Fruit fly (Drosophila melanogaster) whole organism, embryonic: ENCODE results near the gene CG13297.

Experiments used
- Antp ChIP-seq: fragments of 200-800 bp; sonication (Bioruptor generic); optimal IDR thresholded peaks from 3 replicates; lab custom pipeline; 2016; ENCODE audit warnings: missing biosample characterization, missing genetic modification characterization
- B-H2 ChIP-seq: fragments of 200-800 bp; sonication (Bioruptor generic); optimal IDR thresholded peaks from 2 replicates; lab custom pipeline; 2018; ENCODE audit warnings: missing biosample characterization, mild to moderate bottlenecking, missing genetic modification characterization
- CG10431 ChIP-seq: fragments of 200-800 bp; sonication (Bioruptor generic); optimal IDR thresholded peaks from 3 replicates; lab custom pipeline; 2018; ENCODE audit warnings: missing biosample characterization, mild to moderate bottlenecking, missing genetic modification characterization
- CG10979 ChIP-seq: fragments of 200-800 bp; sonication (Bioruptor generic); optimal IDR thresholded peaks from 2 replicates; lab custom pipeline; 2018; ENCODE audit warnings: missing biosample characterization, mild to moderate bottlenecking, missing genetic modification characterization, moderate library complexity
- CG11723 ChIP-seq: fragments of 200-800 bp; sonication (Bioruptor generic); optimal IDR thresholded peaks from 2 replicates; lab custom pipeline; 2017; ENCODE audit warnings: missing biosample characterization, mild to moderate bottlenecking, missing genetic modification characterization
- CG12104 ChIP-seq: fragments of 200-800 bp; sonication (Bioruptor generic); optimal IDR thresholded peaks from 3 replicates; lab custom pipeline; 2016; ENCODE audit warnings: missing biosample characterization, missing genetic modification characterization
- CG12744 ChIP-seq: fragments of 200-800 bp; sonication (Bioruptor generic); optimal IDR thresholded peaks from 2 replicates; lab custom pipeline; 2016; ENCODE audit warnings: missing biosample characterization, missing genetic modification characterization
- CG12942 ChIP-seq: fragments of 200-800 bp; sonication (Bioruptor generic); optimal IDR thresholded peaks from 3 replicates; lab custom pipeline; 2016; ENCODE audit warnings: missing biosample characterization, missing genetic modification characterization
- CG13424 ChIP-seq: fragments of 200-800 bp; sonication (Bioruptor generic); optimal IDR thresholded peaks from 2 replicates; lab custom pipeline; 2019; ENCODE audit warnings: missing biosample characterization, mild to moderate bottlenecking, missing genetic modification characterization, moderate library complexity
- CG13894 ChIP-seq: fragments of 200-800 bp; sonication (Bioruptor generic); optimal IDR thresholded peaks from 3 replicates; lab custom pipeline; 2018; ENCODE audit warnings: missing biosample characterization, mild to moderate bottlenecking, missing genetic modification characterization, moderate library complexity
- CG14667 ChIP-seq: fragments of 200-800 bp; sonication (Bioruptor generic); IDR thresholded peaks from 2 replicates; pipeline ENCODE4 v1.3.6; 2022; ENCODE audit warnings: missing biosample characterization, missing genetic modification characterization
- CG14860 ChIP-seq: fragments of 200-800 bp; sonication (Bioruptor generic); IDR thresholded peaks from 3 replicates; pipeline ENCODE4 v1.3.6; 2022; ENCODE audit warnings: missing biosample characterization, missing genetic modification characterization; ENCODE audit not compliant: partially characterized antibody
- CG15011 ChIP-seq: fragments of 200-800 bp; sonication (Bioruptor generic); optimal IDR thresholded peaks from 3 replicates; lab custom pipeline; 2018; ENCODE audit warnings: missing biosample characterization, mild to moderate bottlenecking, missing genetic modification characterization
- CG1602 ChIP-seq: fragments of 200-800 bp; sonication (Bioruptor generic); optimal IDR thresholded peaks from 3 replicates; lab custom pipeline; 2016; ENCODE audit warnings: missing biosample characterization, missing genetic modification characterization
- CG16779 ChIP-seq: fragments of 200-800 bp; sonication (Bioruptor generic); IDR thresholded peaks from 2 replicates; pipeline ENCODE4 v1.3.6; 2022; ENCODE audit warnings: missing biosample characterization, missing genetic modification characterization
- CG16813 ChIP-seq: fragments of 200-800 bp; sonication (Bioruptor generic); IDR thresholded peaks from 3 replicates; pipeline ENCODE4 v1.3.6; 2022; ENCODE audit warnings: missing biosample characterization, missing genetic modification characterization; ENCODE audit not compliant: partially characterized antibody
- CG16815 ChIP-seq: fragments of 200-800 bp; sonication (Bioruptor generic); optimal IDR thresholded peaks from 3 replicates; lab custom pipeline; 2017; ENCODE audit warnings: missing biosample characterization, mild to moderate bottlenecking, missing genetic modification characterization
- CG18619 ChIP-seq: fragments of 200-800 bp; sonication (Bioruptor generic); optimal IDR thresholded peaks from 3 replicates; lab custom pipeline; 2017; ENCODE audit warnings: missing biosample characterization, mild to moderate bottlenecking, missing genetic modification characterization
- CG4707 ChIP-seq: fragments of 200-800 bp; sonication (Bioruptor generic); optimal IDR thresholded peaks from 2 replicates; lab custom pipeline; 2018; ENCODE audit warnings: missing biosample characterization, mild to moderate bottlenecking, missing genetic modification characterization, moderate library complexity
- CG5953 ChIP-seq: fragments of 200-800 bp; sonication (Bioruptor generic); IDR thresholded peaks from 2 replicates; pipeline ENCODE4 v1.3.6; 2022; ENCODE audit warnings: missing biosample characterization, missing genetic modification characterization
- CG7745 ChIP-seq: fragments of 200-800 bp; sonication (Bioruptor generic); optimal IDR thresholded peaks from 2 replicates; lab custom pipeline; 2018; ENCODE audit warnings: missing biosample characterization, mild to moderate bottlenecking, missing genetic modification characterization, moderate library complexity
- CG8281 ChIP-seq: fragments of 200-800 bp; sonication (Bioruptor generic); optimal IDR thresholded peaks from 2 replicates; lab custom pipeline; 2018; ENCODE audit warnings: missing biosample characterization, mild to moderate bottlenecking, missing genetic modification characterization, moderate library complexity
- CrebB ChIP-seq: fragments of 200-800 bp; sonication (Bioruptor generic); optimal IDR thresholded peaks from 3 replicates; lab custom pipeline; 2018; ENCODE audit warnings: missing biosample characterization, mild to moderate bottlenecking, missing genetic modification characterization
- E2f2 ChIP-seq: fragments of 200-800 bp; sonication (Bioruptor generic); IDR thresholded peaks from 2 replicates; pipeline ENCODE4 v1.3.6; 2022; ENCODE audit warnings: missing biosample characterization, missing genetic modification characterization
- H2.0 ChIP-seq: fragments of 200-800 bp; sonication (Bioruptor generic); IDR thresholded peaks from 2 replicates; pipeline ENCODE4 v1.3.6; 2022; ENCODE audit warnings: missing biosample characterization, missing genetic modification characterization
- HHEX ChIP-seq: fragments of 200-800 bp; sonication (Bioruptor generic); optimal IDR thresholded peaks from 3 replicates; lab custom pipeline; 2017; ENCODE audit warnings: missing biosample characterization, mild to moderate bottlenecking, missing genetic modification characterization, missing genetic modification reagents
- Kr ChIP-seq: fragments of 200-800 bp; sonication (Bioruptor generic); optimal IDR thresholded peaks from 2 replicates; lab custom pipeline; 2017; ENCODE audit warnings: missing biosample characterization, mild to moderate bottlenecking, missing genetic modification characterization
- Mrtf ChIP-seq: fragments of 200-800 bp; sonication (Bioruptor generic); IDR thresholded peaks from 3 replicates; pipeline ENCODE4 v1.3.6; 2022; ENCODE audit warnings: missing biosample characterization, missing genetic modification characterization
- Poxn ChIP-seq: fragments of 200-800 bp; sonication (Bioruptor generic); IDR thresholded peaks from 2 replicates; pipeline ENCODE4 v1.3.6; 2022; ENCODE audit warnings: missing biosample characterization, missing genetic modification characterization
- al ChIP-seq: fragments of 200-800 bp; sonication (Bioruptor generic); IDR thresholded peaks from 2 replicates; pipeline ENCODE4 v1.3.6; 2022; ENCODE audit warnings: missing biosample characterization, missing genetic modification characterization
- ara ChIP-seq: fragments of 200-800 bp; sonication (Bioruptor generic); IDR thresholded peaks from 2 replicates; pipeline ENCODE4 v1.3.6; 2022; ENCODE audit warnings: missing biosample characterization, missing genetic modification characterization
- btn ChIP-seq: fragments of 200-800 bp; sonication (Bioruptor generic); optimal IDR thresholded peaks from 2 replicates; lab custom pipeline; 2016; ENCODE audit warnings: missing biosample characterization, missing genetic modification characterization
- cato ChIP-seq: fragments of 200-800 bp; sonication (Bioruptor generic); optimal IDR thresholded peaks from 2 replicates; lab custom pipeline; 2016; ENCODE audit warnings: missing biosample characterization, missing genetic modification characterization, borderline replicate concordance
- dmrt11E ChIP-seq: fragments of 200-800 bp; sonication (Bioruptor generic); optimal IDR thresholded peaks from 3 replicates; lab custom pipeline; 2018; ENCODE audit warnings: missing biosample characterization, mild to moderate bottlenecking, missing genetic modification characterization, moderate library complexity
- h ChIP-seq: fragments of >200 bp; optimal IDR thresholded peaks from 2 replicates; lab custom pipeline; 2017
- kah ChIP-seq: fragments of 200-800 bp; sonication (Bioruptor generic); optimal IDR thresholded peaks from 2 replicates; lab custom pipeline; 2018; ENCODE audit warnings: missing biosample characterization, mild to moderate bottlenecking, missing genetic modification characterization
- klu ChIP-seq: fragments of 200-800 bp; sonication (Bioruptor generic); IDR thresholded peaks from 2 replicates; pipeline ENCODE4 v1.3.6; 2022; ENCODE audit warnings: missing biosample characterization, missing genetic modification characterization
- kni ChIP-seq: fragments of 200-800 bp; sonication (Bioruptor generic); optimal IDR thresholded peaks from 3 replicates; lab custom pipeline; 2017; ENCODE audit warnings: mild to moderate bottlenecking, missing biosample characterization, missing genetic modification reagents, missing genetic modification characterization
- lbe ChIP-seq: fragments of 200-800 bp; sonication (Bioruptor generic); optimal IDR thresholded peaks from 2 replicates; lab custom pipeline; 2016; ENCODE audit warnings: missing biosample characterization, mild to moderate bottlenecking, missing genetic modification characterization
- maf-S ChIP-seq: fragments of 200-800 bp; sonication (Bioruptor generic); optimal IDR thresholded peaks from 2 replicates; lab custom pipeline; 2016; ENCODE audit warnings: missing biosample characterization, missing genetic modification characterization
- mld ChIP-seq: fragments of 200-800 bp; sonication (Bioruptor generic); IDR thresholded peaks from 3 replicates; pipeline ENCODE4 v1.3.6; 2022; ENCODE audit warnings: missing biosample characterization, missing genetic modification characterization; ENCODE audit not compliant: partially characterized antibody
- nmo ChIP-seq: fragments of 200-800 bp; sonication (Bioruptor generic); optimal IDR thresholded peaks from 2 replicates; lab custom pipeline; 2018; ENCODE audit warnings: missing biosample characterization, mild to moderate bottlenecking, missing genetic modification characterization, moderate library complexity
- phol ChIP-seq: fragments of 200-800 bp; sonication (Bioruptor generic); optimal IDR thresholded peaks from 3 replicates; lab custom pipeline; 2018; ENCODE audit warnings: missing biosample characterization, mild to moderate bottlenecking, missing genetic modification characterization, moderate library complexity
- pita ChIP-seq: fragments of 200-800 bp; sonication (Bioruptor generic); optimal IDR thresholded peaks from 2 replicates; lab custom pipeline; 2017; ENCODE audit warnings: missing biosample characterization, mild to moderate bottlenecking, missing genetic modification characterization
- pnt ChIP-seq: fragments of 200-800 bp; sonication (Bioruptor generic); optimal IDR thresholded peaks from 3 replicates; lab custom pipeline; 2016; ENCODE audit warnings: missing biosample characterization, missing genetic modification characterization
- psq ChIP-seq: fragments of 200-800 bp; sonication (Bioruptor generic); optimal IDR thresholded peaks from 2 replicates; lab custom pipeline; 2017; ENCODE audit warnings: missing biosample characterization, missing genetic modification characterization
- repo ChIP-seq: fragments of 200-800 bp; sonication (Bioruptor generic); optimal IDR thresholded peaks from 2 replicates; lab custom pipeline; 2016; ENCODE audit warnings: missing biosample characterization, missing genetic modification characterization
- sr ChIP-seq: fragments of 200-800 bp; sonication (Bioruptor generic); IDR thresholded peaks from 3 replicates; pipeline ENCODE4 v1.3.6; 2022; ENCODE audit warnings: missing biosample characterization, missing genetic modification characterization
- ssp ChIP-seq: fragments of 200-800 bp; sonication (Bioruptor generic); IDR thresholded peaks from 2 replicates; pipeline ENCODE4 v1.3.6; 2022; ENCODE audit warnings: missing biosample characterization, missing genetic modification characterization
- vvl ChIP-seq: fragments of 200-800 bp; sonication (Bioruptor generic); IDR thresholded peaks from 2 replicates; pipeline ENCODE4 v1.3.6; 2022; ENCODE audit warnings: missing biosample characterization, missing genetic modification characterization
- wek ChIP-seq: fragments of 200-800 bp; sonication (Bioruptor generic); optimal IDR thresholded peaks from 3 replicates; lab custom pipeline; 2018; ENCODE audit warnings: missing biosample characterization, mild to moderate bottlenecking, missing genetic modification characterization, moderate library complexity

Gene CG13297

DNA sequence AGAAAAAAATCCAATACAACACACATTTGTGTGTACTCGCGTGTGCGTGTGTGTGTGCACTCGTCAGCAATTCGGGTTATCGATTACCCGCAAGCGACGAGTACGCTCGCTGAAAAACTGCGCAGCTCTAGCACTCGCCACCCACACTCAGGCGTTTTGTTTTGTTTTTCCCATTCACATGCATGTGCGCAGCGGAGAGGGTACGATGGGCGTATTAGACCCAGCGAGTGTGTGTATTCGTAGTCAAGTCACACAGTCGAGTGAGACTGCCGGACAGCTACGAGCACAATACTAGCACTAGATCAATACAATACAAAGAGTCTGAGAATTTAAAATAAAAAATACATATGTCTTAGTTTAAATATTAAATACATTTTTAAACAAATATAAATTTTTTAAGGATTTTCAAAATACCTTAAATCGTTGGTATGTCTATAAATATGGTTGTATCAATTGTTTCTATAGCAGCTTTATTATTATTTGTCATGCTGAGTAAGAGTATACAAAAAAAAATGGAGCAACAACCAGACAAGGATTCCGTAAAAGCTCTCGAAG, 27.8 kb upstream of the CG13297 start, which contains the start of the genes D19B and CG43293 (continued):
- TF ChIP-seq sr (GFP tag; lab: Robert Waterston, UW) (peak; percentile 61), CG5953 (peak; percentile 87), klu (GFP tag; lab: Robert Waterston, UW) (peak; percentile 92), mld (no peak), CG13424 (peak; percentile 87), pita (GFP tag; lab: Kevin White, UChicago) (no peak), CG14860 (GFP tag; lab: Robert Waterston, UW) (no peak), CG18619 (GFP tag; lab: Kevin White, UChicago) (peak; percentile 87), CG1602 (peak; percentile 88), CG12942 (GFP tag; lab: Kevin White, UChicago) (peak; percentile 91), CG12744 (GFP tag; lab: Kevin White, UChicago) (peak; percentile 78), CG16779 (GFP tag; lab: Robert Waterston, UW) (peak; percentile 89), Poxn (GFP tag; lab: Robert Waterston, UW) (peak; percentile 73), CG4707 (GFP tag; lab: Kevin White, UChicago) (peak; percentile 91), CG16815 (GFP tag; lab: Kevin White, UChicago) (peak; percentile 74), kah (GFP tag; lab: Kevin White, UChicago) (peak; percentile 63), maf-S (GFP tag; lab: Kevin White, UChicago) (peak; percentile 78), btn (GFP tag; lab: Kevin White, UChicago) (peak; percentile 67), ara (GFP tag; lab: Robert Waterston, UW) (peak; percentile 88), h (lab: Kevin White, UChicago) (no peak), CG16813 (GFP tag; lab: Robert Waterston, UW) (peak; percentile 50; the same call in 2 of the 3 replicates), ssp (peak; percentile 60), CG12104 (peak; percentile 74), HHEX (peak; percentile 84), Kr (GFP tag; lab: Kevin White, UChicago) (no peak), lbe (peak; percentile 78), CG10431 (GFP tag; lab: Kevin White, UChicago) (peak; percentile 56), wek (GFP tag; lab: Kevin White, UChicago) (peak; percentile 52), dmrt11E (tag; lab: Kevin White, UChicago) (peak; percentile 78), pnt (peak; percentile 83), CG8281 (tag; lab: Kevin White, UChicago) (peak; percentile 61), vvl (peak; percentile 93), nmo (GFP tag; lab: Kevin White, UChicago) (peak; percentile 78), CG15011 (GFP tag; lab: Kevin White, UChicago) (no peak), phol (tag; lab: Kevin White, UChicago) (peak; percentile 81), E2f2 (GFP tag; lab: Robert Waterston, UW) (peak; percentile 69), cato (GFP tag; lab: Kevin White, UChicago) (peak; percentile 80), H2.0 (peak; percentile 93), CG13894 (tag; lab: Kevin White, UChicago) (peak; percentile 84), al (peak; percentile 83), psq (peak; percentile 81), B-H2 (GFP tag; lab: Kevin White, UChicago) (peak; percentile 87), repo (GFP tag; lab: Kevin White, UChicago) (peak; percentile 79), CrebB (peak; percentile 81), CG10979 (tag; lab: Kevin White, UChicago) (peak; percentile 86), CG11723 (GFP tag; lab: Kevin White, UChicago) (peak; percentile 82), Mrtf (GFP tag; lab: Robert Waterston, UW) (peak; percentile 89), CG14667 (GFP tag; lab: Robert Waterston, UW) (peak; percentile 77), Antp (GFP tag; lab: Kevin White, UChicago) (peak; percentile 93), kni (GFP tag; lab: Kevin White, UChicago) (no peak), CG7745 (tag; lab: Kevin White, UChicago) (no peak)
